Fruit fly (Drosophila melanogaster) whole organism, embryonic: Measurements from ENCODE around the gene CG3198.

Source experiments
- Aef1 ChIP-seq: fragments of 200-800 bp; sonication (Bioruptor generic); IDR thresholded peaks from 3 replicates; pipeline ENCODE4 v1.3.6; 2022; ENCODE audit warnings: missing biosample characterization, missing genetic modification characterization
- B-H1 ChIP-seq: fragments of 200-800 bp; sonication (Bioruptor generic); IDR thresholded peaks from 3 replicates; pipeline ENCODE4 v1.3.6; 2022; ENCODE audit warnings: missing biosample characterization, missing genetic modification characterization
- CG10147 ChIP-seq: fragments of 200-800 bp; sonication (Bioruptor generic); optimal IDR thresholded peaks from 2 replicates; lab custom pipeline; 2019; ENCODE audit warnings: missing biosample characterization, mild to moderate bottlenecking, missing genetic modification characterization, moderate library complexity
- CG10267 ChIP-seq: fragments of 200-800 bp; sonication (Bioruptor generic); optimal IDR thresholded peaks from 2 replicates; lab custom pipeline; 2018; ENCODE audit warnings: missing biosample characterization, mild to moderate bottlenecking, missing genetic modification characterization, moderate library complexity
- CG11093 ChIP-seq: fragments of 200-800 bp; sonication (Bioruptor generic); IDR thresholded peaks from 3 replicates; pipeline ENCODE4 v1.3.6; 2022; ENCODE audit warnings: missing biosample characterization, missing genetic modification characterization
- CG12744 ChIP-seq: fragments of 200-800 bp; sonication (Bioruptor generic); optimal IDR thresholded peaks from 2 replicates; lab custom pipeline; 2016; ENCODE audit warnings: missing biosample characterization, missing genetic modification characterization
- CG12769 ChIP-seq: fragments of 200-800 bp; sonication (Bioruptor generic); optimal IDR thresholded peaks from 2 replicates; lab custom pipeline; 2019; ENCODE audit warnings: missing biosample characterization, mild to moderate bottlenecking, missing genetic modification characterization, moderate library complexity
- CG13123 ChIP-seq: fragments of 200-800 bp; sonication (Bioruptor generic); optimal IDR thresholded peaks from 2 replicates; lab custom pipeline; 2016; ENCODE audit warnings: missing biosample characterization, missing genetic modification characterization
- CG15696 ChIP-seq: fragments of 200-800 bp; sonication (Bioruptor generic); optimal IDR thresholded peaks from 2 replicates; lab custom pipeline; 2019; ENCODE audit warnings: missing biosample characterization, mild to moderate bottlenecking, missing genetic modification characterization, moderate library complexity
- CG17912 ChIP-seq: fragments of 200-800 bp; sonication (Bioruptor generic); optimal IDR thresholded peaks from 2 replicates; lab custom pipeline; 2018; ENCODE audit warnings: missing biosample characterization, mild to moderate bottlenecking, missing genetic modification characterization
- CG2678 ChIP-seq: fragments of 200-800 bp; sonication (Bioruptor generic); optimal IDR thresholded peaks from 3 replicates; lab custom pipeline; 2019; ENCODE audit warnings: missing biosample characterization, mild to moderate bottlenecking, missing genetic modification characterization, moderate library complexity
- CG31441 ChIP-seq: fragments of 200-800 bp; sonication (Bioruptor generic); IDR thresholded peaks from 2 replicates; pipeline ENCODE4 v1.3.6; 2022; ENCODE audit warnings: missing biosample characterization, missing genetic modification characterization
- CG4360 ChIP-seq: fragments of 200-800 bp; sonication (Bioruptor generic); IDR thresholded peaks from 2 replicates; pipeline ENCODE4 v1.3.6; 2022; ENCODE audit warnings: missing biosample characterization, missing genetic modification characterization
- CG6175 ChIP-seq: fragments of 200-800 bp; sonication (Bioruptor generic); IDR thresholded peaks from 3 replicates; pipeline ENCODE4 v1.3.6; 2022; ENCODE audit warnings: missing biosample characterization, missing genetic modification characterization
- CG6272 ChIP-seq: fragments of 200-800 bp; sonication (Bioruptor generic); IDR thresholded peaks from 2 replicates; pipeline ENCODE4 v1.3.6; 2022; ENCODE audit warnings: missing biosample characterization, missing genetic modification characterization
- CG7839 ChIP-seq: fragments of 200-800 bp; sonication (Bioruptor generic); optimal IDR thresholded peaks from 3 replicates; lab custom pipeline; 2018; ENCODE audit warnings: missing biosample characterization, mild to moderate bottlenecking, missing genetic modification characterization, moderate library complexity
- CG8388 ChIP-seq: fragments of 200-800 bp; sonication (Bioruptor generic); optimal IDR thresholded peaks from 2 replicates; lab custom pipeline; 2019; ENCODE audit warnings: missing biosample characterization, mild to moderate bottlenecking, missing genetic modification characterization, moderate library complexity
- CG8478 ChIP-seq: fragments of >200 bp; optimal IDR thresholded peaks from 2 replicates; lab custom pipeline; 2018
- CG8765 ChIP-seq: fragments of 200-800 bp; sonication (Bioruptor generic); IDR thresholded peaks from 2 replicates; pipeline ENCODE4 v1.3.6; 2022; ENCODE audit warnings: missing biosample characterization, missing genetic modification characterization
- CG9817 ChIP-seq: fragments of 200-800 bp; sonication (Bioruptor generic); optimal IDR thresholded peaks from 2 replicates; lab custom pipeline; 2018; ENCODE audit warnings: missing biosample characterization, mild to moderate bottlenecking, missing genetic modification characterization, moderate library complexity
- CG9932 ChIP-seq: fragments of 200-800 bp; sonication (Bioruptor generic); IDR thresholded peaks from 2 replicates; pipeline ENCODE4 v1.3.6; 2022; ENCODE audit warnings: missing biosample characterization, missing genetic modification characterization
- Chrac-16 ChIP-seq: fragments of 200-800 bp; sonication (Bioruptor generic); optimal IDR thresholded peaks from 3 replicates; lab custom pipeline; 2016; ENCODE audit warnings: missing biosample characterization, missing genetic modification characterization
- D19B ChIP-seq: fragments of 200-800 bp; sonication (Bioruptor generic); optimal IDR thresholded peaks from 2 replicates; lab custom pipeline; 2017; ENCODE audit warnings: missing biosample characterization, mild to moderate bottlenecking, missing genetic modification characterization
- Dbx ChIP-seq: fragments of 200-800 bp; sonication (Bioruptor generic); IDR thresholded peaks from 3 replicates; pipeline ENCODE4 v1.3.6; 2022; ENCODE audit warnings: missing biosample characterization, missing genetic modification characterization
- Dek ChIP-seq: fragments of 200-800 bp; sonication (Bioruptor generic); optimal IDR thresholded peaks from 3 replicates; lab custom pipeline; 2019; ENCODE audit warnings: missing biosample characterization, mild to moderate bottlenecking, missing genetic modification characterization, moderate library complexity
- E2f2 ChIP-seq: fragments of 200-800 bp; sonication (Bioruptor generic); IDR thresholded peaks from 2 replicates; pipeline ENCODE4 v1.3.6; 2022; ENCODE audit warnings: missing biosample characterization, missing genetic modification characterization
- Lhr ChIP-seq: fragments of 200-800 bp; sonication (Bioruptor generic); optimal IDR thresholded peaks from 3 replicates; lab custom pipeline; 2017; ENCODE audit warnings: mild to moderate bottlenecking, missing biosample characterization, missing genetic modification reagents, missing genetic modification characterization
- Neu2 ChIP-seq: fragments of 200-800 bp; sonication (Bioruptor generic); optimal IDR thresholded peaks from 3 replicates; lab custom pipeline; 2016; ENCODE audit warnings: missing biosample characterization, missing genetic modification characterization, borderline replicate concordance
- Nf-YC ChIP-seq: fragments of 200-800 bp; optimal IDR thresholded peaks from 3 replicates; lab custom pipeline; 2019; ENCODE audit warnings: missing biosample characterization, mild to moderate bottlenecking, missing genetic modification characterization, moderate library complexity
- Scr ChIP-seq: fragments of 200-800 bp; sonication (Bioruptor generic); IDR thresholded peaks from 2 replicates; pipeline ENCODE4 v1.3.6; 2022; ENCODE audit warnings: missing biosample characterization, missing genetic modification characterization; ENCODE audit not compliant: partially characterized antibody
- Stat92E ChIP-seq, 3 experiments: fragments of >200 bp in 2 of 3; fragments of 200-800 bp in 1 of 3; sonication (Bioruptor generic) in 1 of 3; optimal IDR thresholded peaks; 2 replicates each; lab custom pipeline; 2017 to 2019; ENCODE audit warnings: missing biosample characterization in 3 of 3, missing genetic modification characterization in 3 of 3, mild to moderate bottlenecking in 1 of 3, moderate library complexity in 1 of 3
- Trl ChIP-seq, 3 experiments: fragments of >200 bp in 2 of 3; fragments of 200-800 bp in 1 of 3; sonication (Bioruptor generic) in 1 of 3; optimal IDR thresholded peaks; 2 replicates in 1 of 3; 3 replicates in 2 of 3; lab custom pipeline; 2016 to 2017; ENCODE audit warnings: missing biosample characterization in 1 of 3, missing genetic modification characterization in 1 of 3
- amos ChIP-seq: fragments of 200-800 bp; sonication (Bioruptor generic); IDR thresholded peaks from 2 replicates; pipeline ENCODE4 v1.3.6; 2022; ENCODE audit warnings: missing biosample characterization, missing genetic modification characterization; ENCODE audit not compliant: partially characterized antibody
- croc ChIP-seq: fragments of 200-800 bp; sonication (Bioruptor generic); conservative IDR thresholded peaks from 3 replicates; pipeline ENCODE4 v1.3.6; 2022; ENCODE audit warnings: missing biosample characterization, missing genetic modification characterization
- da ChIP-seq: fragments of 200-800 bp; sonication (Bioruptor generic); optimal IDR thresholded peaks from 2 replicates; lab custom pipeline; 2016; ENCODE audit warnings: missing biosample characterization, missing genetic modification characterization
- dan ChIP-seq: fragments of 200-800 bp; sonication (Bioruptor generic); IDR thresholded peaks from 2 replicates; pipeline ENCODE4 v1.3.6; 2022; ENCODE audit warnings: missing biosample characterization, missing genetic modification characterization
- ftz-f1 ChIP-seq: fragments of 200-800 bp; sonication (Bioruptor generic); optimal IDR thresholded peaks from 2 replicates; lab custom pipeline; 2016; ENCODE audit warnings: missing biosample characterization, missing genetic modification characterization
- ind ChIP-seq: fragments of 200-800 bp; sonication (Bioruptor generic); optimal IDR thresholded peaks from 3 replicates; lab custom pipeline; 2016; ENCODE audit warnings: missing biosample characterization, missing genetic modification characterization
- klu ChIP-seq: fragments of 200-800 bp; sonication (Bioruptor generic); IDR thresholded peaks from 2 replicates; pipeline ENCODE4 v1.3.6; 2022; ENCODE audit warnings: missing biosample characterization, missing genetic modification characterization
- lbe ChIP-seq: fragments of 200-800 bp; sonication (Bioruptor generic); optimal IDR thresholded peaks from 2 replicates; lab custom pipeline; 2016; ENCODE audit warnings: missing biosample characterization, mild to moderate bottlenecking, missing genetic modification characterization
- odd ChIP-seq: fragments of 200-800 bp; sonication (Bioruptor generic); optimal IDR thresholded peaks from 2 replicates; lab custom pipeline; 2017; ENCODE audit warnings: missing biosample characterization, mild to moderate bottlenecking, missing genetic modification characterization
- phol ChIP-seq: fragments of 200-800 bp; sonication (Bioruptor generic); optimal IDR thresholded peaks from 3 replicates; lab custom pipeline; 2018; ENCODE audit warnings: missing biosample characterization, mild to moderate bottlenecking, missing genetic modification characterization, moderate library complexity
- prd ChIP-seq, 3 experiments: fragments of >200 bp in 2 of 3; fragments of 200-800 bp in 1 of 3; sonication (Bioruptor generic) in 1 of 3; optimal IDR thresholded peaks in 2 of 3; IDR thresholded peaks in 1 of 3; 2 replicates in 2 of 3; 3 replicates in 1 of 3; pipeline versions ENCODE4 v1.3.6 to Lab custom; 2017 to 2022; ENCODE audit warnings: missing biosample characterization in 1 of 3, missing genetic modification characterization in 1 of 3
- rib ChIP-seq: fragments of 200-800 bp; sonication (Bioruptor generic); IDR thresholded peaks from 2 replicates; pipeline ENCODE4 v1.3.6; 2022; ENCODE audit warnings: missing biosample characterization, missing genetic modification characterization
- row ChIP-seq: fragments of 200-800 bp; sonication (Bioruptor generic); IDR thresholded peaks from 3 replicates; pipeline ENCODE4 v1.3.6; 2022; ENCODE audit warnings: missing biosample characterization, missing genetic modification characterization
- sr ChIP-seq: fragments of 200-800 bp; sonication (Bioruptor generic); IDR thresholded peaks from 3 replicates; pipeline ENCODE4 v1.3.6; 2022; ENCODE audit warnings: missing biosample characterization, missing genetic modification characterization
- vvl ChIP-seq: fragments of 200-800 bp; sonication (Bioruptor generic); IDR thresholded peaks from 2 replicates; pipeline ENCODE4 v1.3.6; 2022; ENCODE audit warnings: missing biosample characterization, missing genetic modification characterization

Gene CG3198

dm6 chrX:6656626-6657558 is 16.9 kb downstream of the CG3198 start (continued):
- TF ChIP-seq da (GFP tag; lab: Kevin White, UChicago): no peak
- TF ChIP-seq ind (GFP tag; lab: Kevin White, UChicago): no peak
- TF ChIP-seq CG6272 (GFP tag; lab: Robert Waterston, UW): peak; percentile 18; the same call in 1 of the 2 replicates
- peak; percentile 46 for TF ChIP-seq lbe
- TF ChIP-seq Lhr (GFP tag; lab: Kevin White, UChicago): no peak
- no peak for TF ChIP-seq CG11093 (GFP tag; lab: Robert Waterston, UW)
- TF ChIP-seq ftz-f1 (GFP tag; lab: Kevin White, UChicago): no peak
- no peak for TF ChIP-seq CG8478 (lab: Kevin White, UChicago)
- TF ChIP-seq CG6175: 0 out of 3 replicates have a peak, but pooled peaks have one; percentile 10
- TF ChIP-seq CG17912 (GFP tag; lab: Kevin White, UChicago): no peak
- TF ChIP-seq CG12744 (GFP tag; lab: Kevin White, UChicago): no peak
- TF ChIP-seq rib (GFP tag; lab: Robert Waterston, UW): peak; percentile 54; the same call in 1 of the 2 replicates
- peak; percentile 60 for TF ChIP-seq CG12769 (tag; lab: Kevin White, UChicago)
- TF ChIP-seq Chrac-16 (GFP tag; lab: Kevin White, UChicago): peak; percentile 24
- TF ChIP-seq phol: peak; percentile 42
- peak; percentile 45 for TF ChIP-seq klu (GFP tag; lab: Robert Waterston, UW)
- TF ChIP-seq prd (optimal IDR thresholded peaks at IDR 0.05; lab: Kevin White, UChicago): no peak
- 0 out of 3 replicates have a peak, but pooled peaks have one; percentile 7 for TF ChIP-seq prd (GFP tag; IDR thresholded peaks at IDR 0.05; lab: Robert Waterston, UW)
- TF ChIP-seq Aef1: no peak
- TF ChIP-seq croc: no peak
- peak; percentile 72 for TF ChIP-seq CG10147
- peak; percentile 37 for TF ChIP-seq CG8388
- peak; percentile 7 for TF ChIP-seq CG15696
- TF ChIP-seq CG9932 (GFP tag; lab: Robert Waterston, UW): peak; percentile 23; the same call in 1 of the 2 replicates
- TF ChIP-seq Trl (optimal IDR thresholded peaks at IDR 0.05; lab: Kevin White, UChicago): peak; percentile 58 to 75
- no peak for TF ChIP-seq Trl (GFP tag; optimal IDR thresholded peaks at IDR 0.05; lab: Kevin White, UChicago)
- peak; percentile 59 for TF ChIP-seq Nf-YC (tag; lab: Kevin White, UChicago)
- peak; percentile 75 for TF ChIP-seq CG2678
- TF ChIP-seq row (GFP tag; lab: Robert Waterston, UW): peak; percentile 96
- TF ChIP-seq Dbx: peak; percentile 14; the same call in 1 of the 3 replicates
- no peak for TF ChIP-seq dan (GFP tag; lab: Robert Waterston, UW)
- TF ChIP-seq CG9817 (tag; lab: Kevin White, UChicago): peak; percentile 37
- no peak for TF ChIP-seq amos
- peak; percentile 36 for TF ChIP-seq odd
- TF ChIP-seq CG31441 (GFP tag; lab: Robert Waterston, UW): peak; percentile 57; the same call in 1 of the 2 replicates
- TF ChIP-seq sr (GFP tag; lab: Robert Waterston, UW): peak; percentile 96
- TF ChIP-seq Neu2 (GFP tag; lab: Kevin White, UChicago): no peak
- TF ChIP-seq CG4360 (GFP tag; lab: Robert Waterston, UW): peak; percentile 79
- peak in 1 of 3 experiments; percentile 26 for TF ChIP-seq Stat92E (GFP tag; optimal IDR thresholded peaks at IDR 0.05; lab: Kevin White, UChicago)
- no peak for TF ChIP-seq CG13123 (GFP tag; lab: Kevin White, UChicago)
- TF ChIP-seq B-H1 (GFP tag; lab: Robert Waterston, UW): no peak; the same call in 2 of the 3 replicates
- no peak for TF ChIP-seq CG8765
- TF ChIP-seq Dek (tag; lab: Kevin White, UChicago): peak; percentile 23
- peak; percentile 61 for TF ChIP-seq CG7839 (tag; lab: Kevin White, UChicago)
- TF ChIP-seq Scr (GFP tag; lab: Robert Waterston, UW): peak; percentile 15; the same call in 1 of the 2 replicates
- TF ChIP-seq E2f2: peak; percentile 25; the same call in 1 of the 2 replicates
- peak; percentile 48 for TF ChIP-seq CG10267 (tag; lab: Kevin White, UChicago)
- no peak for TF ChIP-seq D19B (GFP tag; lab: Kevin White, UChicago)
- TF ChIP-seq vvl: peak; percentile 52
